Fruit fly (Drosophila melanogaster) whole organism, embryonic: ENCODE results near the gene pasi2.

Experiments used
- Blimp-1 ChIP-seq: fragments of 200-800 bp; sonication (Bioruptor generic); optimal IDR thresholded peaks from 3 replicates; lab custom pipeline; 2018; ENCODE audit warnings: missing biosample characterization, missing genetic modification characterization, mild to moderate bottlenecking, moderate library complexity, missing genetic modification reagents
- C15 ChIP-seq: fragments of 200-800 bp; sonication (Bioruptor generic); IDR thresholded peaks from 3 replicates; pipeline ENCODE4 v1.3.6; 2022; ENCODE audit warnings: missing biosample characterization, missing genetic modification characterization
- CG11560 ChIP-seq: fragments of 200-800 bp; sonication (Bioruptor generic); IDR thresholded peaks from 3 replicates; pipeline ENCODE4 v1.3.6; 2022; ENCODE audit warnings: missing biosample characterization, missing genetic modification characterization
- CG11695 ChIP-seq: fragments of 200-800 bp; sonication (Bioruptor generic); IDR thresholded peaks from 3 replicates; pipeline ENCODE4 v1.3.6; 2022; ENCODE audit warnings: missing biosample characterization, missing genetic modification characterization
- CG12104 ChIP-seq: fragments of 200-800 bp; sonication (Bioruptor generic); optimal IDR thresholded peaks from 3 replicates; lab custom pipeline; 2016; ENCODE audit warnings: missing biosample characterization, missing genetic modification characterization
- CG13287 ChIP-seq: fragments of 200-800 bp; sonication (Bioruptor generic); IDR thresholded peaks from 2 replicates; pipeline ENCODE4 v1.3.6; 2022; ENCODE audit warnings: missing biosample characterization, missing genetic modification characterization; ENCODE audit not compliant: partially characterized antibody
- CG13624 ChIP-seq: fragments of 200-800 bp; sonication (Bioruptor generic); optimal IDR thresholded peaks from 2 replicates; lab custom pipeline; 2016; ENCODE audit warnings: missing biosample characterization, missing genetic modification characterization
- CG14667 ChIP-seq: fragments of 200-800 bp; sonication (Bioruptor generic); IDR thresholded peaks from 2 replicates; pipeline ENCODE4 v1.3.6; 2022; ENCODE audit warnings: missing biosample characterization, missing genetic modification characterization
- CG16779 ChIP-seq: fragments of 200-800 bp; sonication (Bioruptor generic); IDR thresholded peaks from 2 replicates; pipeline ENCODE4 v1.3.6; 2022; ENCODE audit warnings: missing biosample characterization, missing genetic modification characterization
- CG17568 ChIP-seq: fragments of 200-800 bp; sonication (Bioruptor generic); optimal IDR thresholded peaks from 2 replicates; lab custom pipeline; 2018; ENCODE audit warnings: missing biosample characterization, mild to moderate bottlenecking, missing genetic modification characterization, moderate library complexity
- CG31224 ChIP-seq: fragments of 200-800 bp; sonication (Bioruptor generic); IDR thresholded peaks from 2 replicates; pipeline ENCODE4 v1.3.6; 2022; ENCODE audit warnings: missing biosample characterization, missing genetic modification characterization
- CG3163 ChIP-seq: fragments of 200-800 bp; sonication (Bioruptor generic); optimal IDR thresholded peaks from 3 replicates; lab custom pipeline; 2016; ENCODE audit warnings: missing biosample characterization, missing genetic modification characterization
- CG3847 ChIP-seq: fragments of 200-800 bp; sonication (Bioruptor generic); IDR thresholded peaks from 2 replicates; pipeline ENCODE4 v1.3.6; 2022; ENCODE audit warnings: missing biosample characterization, missing genetic modification characterization
- CG9876 ChIP-seq: fragments of 200-800 bp; sonication (Bioruptor generic); optimal IDR thresholded peaks from 2 replicates; lab custom pipeline; 2016; ENCODE audit warnings: missing biosample characterization, missing genetic modification characterization
- Camta ChIP-seq: fragments of 200-800 bp; sonication (Bioruptor generic); optimal IDR thresholded peaks from 2 replicates; lab custom pipeline; 2016; ENCODE audit warnings: missing biosample characterization, missing genetic modification characterization
- CoRest ChIP-seq: fragments of 200-800 bp; sonication (Bioruptor generic); optimal IDR thresholded peaks from 3 replicates; lab custom pipeline; 2018; ENCODE audit warnings: missing biosample characterization, mild to moderate bottlenecking, missing genetic modification characterization, moderate library complexity
- D19B ChIP-seq: fragments of 200-800 bp; sonication (Bioruptor generic); optimal IDR thresholded peaks from 2 replicates; lab custom pipeline; 2017; ENCODE audit warnings: missing biosample characterization, mild to moderate bottlenecking, missing genetic modification characterization
- Dad ChIP-seq: fragments of 200-800 bp; sonication (Bioruptor generic); optimal IDR thresholded peaks from 3 replicates; lab custom pipeline; 2016; ENCODE audit warnings: missing biosample characterization, missing genetic modification characterization
- Doc2 ChIP-seq: fragments of 200-800 bp; sonication (Bioruptor generic); IDR thresholded peaks from 2 replicates; pipeline ENCODE4 v1.3.6; 2022; ENCODE audit warnings: missing biosample characterization, missing genetic modification characterization
- Dp ChIP-seq: fragments of 200-800 bp; sonication (Bioruptor generic); optimal IDR thresholded peaks from 2 replicates; lab custom pipeline; 2018; ENCODE audit warnings: missing biosample characterization, mild to moderate bottlenecking, missing genetic modification characterization, moderate library complexity
- Eip74EF ChIP-seq, 2 experiments: fragments of 200-800 bp in 1 of 2; fragments of >200 bp in 1 of 2; sonication (Bioruptor generic) in 1 of 2; optimal IDR thresholded peaks; 2 replicates each; lab custom pipeline; 2017 to 2019; ENCODE audit warnings: missing biosample characterization in 2 of 2, missing genetic modification characterization in 2 of 2, mild to moderate bottlenecking in 1 of 2, moderate library complexity in 1 of 2
- Hey ChIP-seq: fragments of 200-800 bp; sonication (Bioruptor generic); optimal IDR thresholded peaks from 3 replicates; lab custom pipeline; 2018; ENCODE audit warnings: missing biosample characterization, mild to moderate bottlenecking, missing genetic modification characterization
- Hr39 ChIP-seq: fragments of >200 bp; optimal IDR thresholded peaks from 2 replicates; lab custom pipeline; 2017
- Lhr ChIP-seq: fragments of 200-800 bp; sonication (Bioruptor generic); optimal IDR thresholded peaks from 3 replicates; lab custom pipeline; 2017; ENCODE audit warnings: mild to moderate bottlenecking, missing biosample characterization, missing genetic modification reagents, missing genetic modification characterization
- NFAT ChIP-seq: fragments of 200-800 bp; sonication (Bioruptor generic); IDR thresholded peaks from 2 replicates; pipeline ENCODE4 v1.3.6; 2022; ENCODE audit warnings: missing biosample characterization, missing genetic modification characterization
- NfI ChIP-seq: fragments of 200-800 bp; sonication (Bioruptor generic); optimal IDR thresholded peaks from 3 replicates; lab custom pipeline; 2018; ENCODE audit warnings: missing biosample characterization, mild to moderate bottlenecking, missing genetic modification characterization, moderate library complexity
- Optix ChIP-seq: fragments of 200-800 bp; sonication (Bioruptor generic); IDR thresholded peaks from 3 replicates; pipeline ENCODE4 v1.3.6; 2022; ENCODE audit warnings: missing biosample characterization, missing genetic modification characterization
- Stat92E ChIP-seq, 3 experiments: fragments of >200 bp in 2 of 3; fragments of 200-800 bp in 1 of 3; sonication (Bioruptor generic) in 1 of 3; optimal IDR thresholded peaks; 2 replicates each; lab custom pipeline; 2017 to 2019; ENCODE audit warnings: missing biosample characterization in 3 of 3, missing genetic modification characterization in 3 of 3, mild to moderate bottlenecking in 1 of 3, moderate library complexity in 1 of 3
- cad ChIP-seq: fragments of >200 bp; optimal IDR thresholded peaks from 2 replicates; lab custom pipeline; 2017; ENCODE audit warnings: missing biosample characterization, missing genetic modification characterization
- dan ChIP-seq: fragments of 200-800 bp; sonication (Bioruptor generic); IDR thresholded peaks from 2 replicates; pipeline ENCODE4 v1.3.6; 2022; ENCODE audit warnings: missing biosample characterization, missing genetic modification characterization
- danr ChIP-seq: fragments of 200-800 bp; sonication (Bioruptor generic); IDR thresholded peaks from 2 replicates; pipeline ENCODE4 v1.3.6; 2022; ENCODE audit warnings: missing biosample characterization, missing genetic modification characterization
- disco-r ChIP-seq: fragments of 200-800 bp; sonication (Bioruptor generic); optimal IDR thresholded peaks from 2 replicates; lab custom pipeline; 2016; ENCODE audit warnings: missing biosample characterization, missing genetic modification characterization
- dm ChIP-seq: fragments of 200-800 bp; sonication (Bioruptor generic); optimal IDR thresholded peaks from 3 replicates; lab custom pipeline; 2016; ENCODE audit warnings: missing biosample characterization, missing genetic modification characterization
- dysf ChIP-seq: fragments of 200-800 bp; sonication (Bioruptor generic); IDR thresholded peaks from 3 replicates; pipeline ENCODE4 v1.3.6; 2022; ENCODE audit warnings: missing biosample characterization, missing genetic modification characterization
- ems ChIP-seq: fragments of 200-800 bp; sonication (Bioruptor generic); optimal IDR thresholded peaks from 3 replicates; lab custom pipeline; 2016; ENCODE audit warnings: missing biosample characterization, missing genetic modification characterization
- fu2 ChIP-seq: fragments of 200-800 bp; sonication (Bioruptor generic); optimal IDR thresholded peaks from 2 replicates; lab custom pipeline; 2016; ENCODE audit warnings: missing biosample characterization, missing genetic modification characterization
- gsb ChIP-seq: fragments of 200-800 bp; sonication (Bioruptor generic); IDR thresholded peaks from 2 replicates; pipeline ENCODE4 v1.3.6; 2022; ENCODE audit warnings: missing biosample characterization, missing genetic modification characterization
- hb ChIP-seq: fragments of 200-800 bp; sonication (Bioruptor generic); IDR thresholded peaks from 3 replicates; pipeline ENCODE4 v1.3.6; 2022; ENCODE audit warnings: missing biosample characterization, missing genetic modification characterization; ENCODE audit not compliant: partially characterized antibody
- hth ChIP-seq: fragments of >200 bp; optimal IDR thresholded peaks from 2 replicates; lab custom pipeline; 2017; ENCODE audit warnings: inconsistent platforms
- insv ChIP-seq, 2 experiments: fragments of 200-800 bp; sonication (Bioruptor generic); optimal IDR thresholded peaks; 3 replicates each; lab custom pipeline; 2016 to 2018; ENCODE audit warnings: missing biosample characterization in 2 of 2, missing genetic modification characterization in 2 of 2
- mirr ChIP-seq: fragments of 200-800 bp; sonication (Bioruptor generic); optimal IDR thresholded peaks from 3 replicates; lab custom pipeline; 2018; ENCODE audit warnings: missing biosample characterization, mild to moderate bottlenecking, missing genetic modification characterization
- nerfin-2 ChIP-seq: fragments of 200-800 bp; sonication (Bioruptor generic); IDR thresholded peaks from 2 replicates; pipeline ENCODE4 v1.3.6; 2022; ENCODE audit warnings: missing biosample characterization, missing genetic modification characterization; ENCODE audit not compliant: partially characterized antibody
- org-1 ChIP-seq: fragments of 200-800 bp; sonication (Bioruptor generic); optimal IDR thresholded peaks from 2 replicates; lab custom pipeline; 2017; ENCODE audit warnings: missing biosample characterization, missing genetic modification characterization
- pan ChIP-seq, 4 experiments: fragments of >200 bp in 3 of 4; fragments of 200-800 bp in 1 of 4; sonication (Bioruptor generic) in 1 of 4; optimal IDR thresholded peaks in 3 of 4; IDR thresholded peaks in 1 of 4; 2 replicates each; pipeline versions ENCODE4 v1.3.6 to Lab custom; 2017 to 2022; ENCODE audit warnings: missing biosample characterization in 2 of 4, missing genetic modification characterization in 2 of 4, mixed read lengths in 1 of 4
- repo ChIP-seq: fragments of 200-800 bp; sonication (Bioruptor generic); optimal IDR thresholded peaks from 2 replicates; lab custom pipeline; 2016; ENCODE audit warnings: missing biosample characterization, missing genetic modification characterization
- rib ChIP-seq: fragments of 200-800 bp; sonication (Bioruptor generic); IDR thresholded peaks from 2 replicates; pipeline ENCODE4 v1.3.6; 2022; ENCODE audit warnings: missing biosample characterization, missing genetic modification characterization
- sima ChIP-seq: fragments of 200-800 bp; sonication (Bioruptor generic); optimal IDR thresholded peaks from 2 replicates; lab custom pipeline; 2016; ENCODE audit warnings: missing biosample characterization, missing genetic modification characterization
- slp2 ChIP-seq: fragments of 200-800 bp; sonication (Bioruptor generic); optimal IDR thresholded peaks from 2 replicates; lab custom pipeline; 2016; ENCODE audit warnings: missing biosample characterization, missing genetic modification characterization
- toy ChIP-seq: fragments of 200-800 bp; sonication (Bioruptor generic); IDR thresholded peaks from 2 replicates; pipeline ENCODE4 v1.3.6; 2022; ENCODE audit warnings: missing biosample characterization, missing genetic modification characterization

pasi2 gene

dm6 chr3R:9341189-9342012, 6.4 kb downstream of the pasi2 start (continued):
- TF ChIP-seq CG16779 (GFP tag; lab: Robert Waterston, UW) (0 out of 2 replicates have a peak, but pooled peaks have one; percentile 41), ems (GFP tag; lab: Kevin White, UChicago) (peak; percentile 63), Lhr (GFP tag; lab: Kevin White, UChicago) (peak; percentile 42), D19B (GFP tag; lab: Kevin White, UChicago) (peak; percentile 51), CG11695 (GFP tag; lab: Robert Waterston, UW) (peak; percentile 80), CG14667 (no peak; the same call in 1 of the 2 replicates), slp2 (GFP tag; lab: Kevin White, UChicago) (no peak), Dad (GFP tag; lab: Kevin White, UChicago) (peak; percentile 51), Doc2 (GFP tag; lab: Robert Waterston, UW) (no peak), Blimp-1 (GFP tag; lab: Kevin White, UChicago) (peak; percentile 61), CG17568 (GFP tag; lab: Kevin White, UChicago) (peak; percentile 40), Camta (GFP tag; lab: Kevin White, UChicago) (peak; percentile 6), CG9876 (no peak), CoRest (tag; lab: Kevin White, UChicago) (peak; percentile 85), pan (optimal IDR thresholded peaks at IDR 0.05; lab: Kevin White, UChicago) (no peak), pan (GFP tag; optimal IDR thresholded peaks at IDR 0.05 in 1 of 2, IDR thresholded peaks at IDR 0.05 in 1 of 2) (peak in 1 of 2 experiments; percentile 69), CG12104 (GFP tag; lab: Kevin White, UChicago) (peak; percentile 75), C15 (no peak), CG3847 (peak; percentile 73), CG13287 (GFP tag; lab: Robert Waterston, UW) (peak; percentile 95), dm (peak; percentile 13), repo (peak; percentile 15), Optix (GFP tag; lab: Robert Waterston, UW) (no peak), hb (peak; percentile 82; the same call in 1 of the 3 replicates), dan (GFP tag; lab: Robert Waterston, UW) (no peak), danr (no peak), CG13624 (GFP tag; lab: Kevin White, UChicago) (no peak), hth (lab: Kevin White, UChicago) (no peak), Hey (peak; percentile 37), cad (GFP tag; lab: Kevin White, UChicago) (no peak), Stat92E (GFP tag; optimal IDR thresholded peaks at IDR 0.05; lab: Kevin White, UChicago) (peak in 1 of 3 experiments; percentile 5), nerfin-2 (peak; percentile 49; the same call in 1 of the 2 replicates), fu2 (peak; percentile 7), dysf (GFP tag; lab: Robert Waterston, UW) (peak; percentile 83), CG31224 (peak; percentile 55), disco-r (GFP tag; lab: Kevin White, UChicago) (no peak), gsb (GFP tag; lab: Robert Waterston, UW) (no peak; the same call in 1 of the 2 replicates), rib (GFP tag; lab: Robert Waterston, UW) (peak; percentile 45; the same call in 1 of the 2 replicates), NFAT (GFP tag; lab: Robert Waterston, UW) (peak; percentile 80), Hr39 (lab: Kevin White, UChicago) (no peak), NfI (peak; percentile 82), Dp (GFP tag; lab: Kevin White, UChicago) (no peak), insv (GFP tag; optimal IDR thresholded peaks at IDR 0.05; lab: Kevin White, UChicago) (peak in 1 of 2 experiments; percentile 72), CG3163 (GFP tag; lab: Kevin White, UChicago) (no peak), CG11560 (tag; lab: Robert Waterston, UW) (no peak), sima (GFP tag; lab: Kevin White, UChicago) (no peak), org-1 (GFP tag; lab: Kevin White, UChicago) (peak; percentile 75), mirr (GFP tag; lab: Kevin White, UChicago) (peak; percentile 88), toy (GFP tag; lab: Robert Waterston, UW) (no peak), Eip74EF (GFP tag; optimal IDR thresholded peaks at IDR 0.05; lab: Kevin White, UChicago) (peak in 1 of 2 experiments; percentile 43)
